Fruit fly (Drosophila melanogaster) whole organism, prepupa: ENCODE results near the gene Alp13.

Experiments used
- CG10631 ChIP-seq: fragments of 200-800 bp; sonication (Bioruptor generic); optimal IDR thresholded peaks from 2 replicates; lab custom pipeline; 2016; ENCODE audit warnings: missing biosample characterization, missing genetic modification characterization
- CG10669 ChIP-seq: fragments of 200-800 bp; sonication (Bioruptor generic); optimal IDR thresholded peaks from 3 replicates; lab custom pipeline; 2018; ENCODE audit warnings: missing biosample characterization, mild to moderate bottlenecking, missing genetic modification characterization, moderate library complexity
- CG11294 ChIP-seq: fragments of 200-800 bp; sonication (Bioruptor generic); IDR thresholded peaks from 2 replicates; pipeline ENCODE4 v1.3.6; 2022; ENCODE audit warnings: missing biosample characterization, missing genetic modification characterization
- CG11762 ChIP-seq: fragments of 200-800 bp; sonication (Bioruptor generic); optimal IDR thresholded peaks from 3 replicates; lab custom pipeline; 2016; ENCODE audit warnings: missing biosample characterization, missing genetic modification characterization; ENCODE audit not compliant: insufficient read depth
- CG11902 ChIP-seq: fragments of 200-800 bp; sonication (Bioruptor generic); optimal IDR thresholded peaks from 3 replicates; lab custom pipeline; 2016; ENCODE audit warnings: missing biosample characterization, missing genetic modification characterization
- CG1621 ChIP-seq: fragments of 200-800 bp; sonication (Bioruptor generic); optimal IDR thresholded peaks from 3 replicates; lab custom pipeline; 2018; ENCODE audit warnings: missing biosample characterization, mild to moderate bottlenecking, missing genetic modification characterization
- CG16779 ChIP-seq: fragments of 200-800 bp; sonication (Bioruptor generic); optimal IDR thresholded peaks from 3 replicates; lab custom pipeline; 2017; ENCODE audit warnings: missing biosample characterization, mild to moderate bottlenecking, missing genetic modification characterization
- CG3032 ChIP-seq: fragments of 200-800 bp; optimal IDR thresholded peaks from 2 replicates; lab custom pipeline; 2019; ENCODE audit warnings: missing biosample characterization, mild to moderate bottlenecking, missing genetic modification characterization, moderate library complexity
- CG31627 ChIP-seq: fragments of 200-800 bp; sonication (Bioruptor generic); optimal IDR thresholded peaks from 3 replicates; lab custom pipeline; 2016; ENCODE audit warnings: missing biosample characterization, missing genetic modification characterization
- CG32006 ChIP-seq: fragments of 200-800 bp; sonication (Bioruptor generic); optimal IDR thresholded peaks from 3 replicates; lab custom pipeline; 2017; ENCODE audit warnings: missing biosample characterization, mild to moderate bottlenecking, missing genetic modification characterization
- CG34406 ChIP-seq: fragments of 200-800 bp; sonication (Bioruptor generic); optimal IDR thresholded peaks from 3 replicates; lab custom pipeline; 2016; ENCODE audit warnings: missing biosample characterization, missing genetic modification characterization
- CG3919 ChIP-seq: fragments of 200-800 bp; sonication (Bioruptor generic); optimal IDR thresholded peaks from 3 replicates; lab custom pipeline; 2016; ENCODE audit warnings: missing biosample characterization, missing genetic modification characterization
- CG4318 ChIP-seq: fragments of 200-800 bp; sonication (Bioruptor generic); optimal IDR thresholded peaks from 3 replicates; lab custom pipeline; 2017; ENCODE audit warnings: missing biosample characterization, mild to moderate bottlenecking, missing genetic modification characterization
- CG6163 ChIP-seq: fragments of 200-800 bp; sonication (Bioruptor generic); IDR thresholded peaks from 3 replicates; pipeline ENCODE4 v1.3.6; 2022; ENCODE audit warnings: missing biosample characterization, missing genetic modification characterization
- CG6792 ChIP-seq: fragments of 200-800 bp; sonication (Bioruptor generic); optimal IDR thresholded peaks from 3 replicates; lab custom pipeline; 2016; ENCODE audit warnings: missing biosample characterization, missing genetic modification characterization
- CG6808 ChIP-seq: fragments of 200-800 bp; sonication (Bioruptor generic); optimal IDR thresholded peaks from 3 replicates; lab custom pipeline; 2017; ENCODE audit warnings: missing biosample characterization, missing genetic modification characterization, mild to moderate bottlenecking, moderate library complexity, missing genetic modification reagents
- CG6854 ChIP-seq: fragments of 200-800 bp; sonication (Bioruptor generic); optimal IDR thresholded peaks from 2 replicates; lab custom pipeline; 2017; ENCODE audit warnings: missing biosample characterization, mild to moderate bottlenecking, missing genetic modification characterization
- CG7368 ChIP-seq: fragments of 200-800 bp; sonication (Bioruptor generic); optimal IDR thresholded peaks from 3 replicates; lab custom pipeline; 2016; ENCODE audit warnings: missing biosample characterization, missing genetic modification characterization
- CG8119 ChIP-seq: fragments of 200-800 bp; sonication (Bioruptor generic); IDR thresholded peaks from 3 replicates; pipeline ENCODE4 v1.3.6; 2022; ENCODE audit warnings: missing biosample characterization, missing genetic modification characterization
- CG8319 ChIP-seq: fragments of 200-800 bp; sonication (Bioruptor generic); optimal IDR thresholded peaks from 3 replicates; lab custom pipeline; 2016; ENCODE audit warnings: missing biosample characterization, missing genetic modification characterization
- CG9139 ChIP-seq: fragments of 200-800 bp; sonication (Bioruptor generic); optimal IDR thresholded peaks from 3 replicates; lab custom pipeline; 2017; ENCODE audit warnings: missing biosample characterization, mild to moderate bottlenecking, missing genetic modification characterization
- Eip75B ChIP-seq: fragments of 200-800 bp; sonication (Bioruptor generic); optimal IDR thresholded peaks from 3 replicates; lab custom pipeline; 2016; ENCODE audit warnings: missing biosample characterization, missing genetic modification characterization
- Eip78C ChIP-seq: fragments of 200-800 bp; sonication (Bioruptor generic); peaks from one replicate; lab custom pipeline; 2016; ENCODE audit warnings: missing biosample characterization, missing genetic modification characterization
- Eip93F ChIP-seq: fragments of 200-800 bp; sonication (Bioruptor generic); optimal IDR thresholded peaks from 2 replicates; lab custom pipeline; 2016; ENCODE audit warnings: missing biosample characterization, mild to moderate bottlenecking, missing genetic modification characterization
- Ets21C ChIP-seq: fragments of 200-800 bp; sonication (Bioruptor generic); optimal IDR thresholded peaks from 3 replicates; lab custom pipeline; 2016; ENCODE audit warnings: missing biosample characterization, missing genetic modification characterization
- Hr38 ChIP-seq: sonication (Bioruptor generic); optimal IDR thresholded peaks from 2 replicates; lab custom pipeline; 2016; ENCODE audit warnings: missing biosample characterization, missing genetic modification characterization
- Hr4 ChIP-seq: fragments of 200-800 bp; sonication (Bioruptor generic); optimal IDR thresholded peaks from 3 replicates; lab custom pipeline; 2016; ENCODE audit warnings: missing biosample characterization, missing genetic modification characterization
- Lpt ChIP-seq: fragments of 200-800 bp; sonication (Bioruptor generic); optimal IDR thresholded peaks from 3 replicates; lab custom pipeline; 2016; ENCODE audit warnings: missing biosample characterization, missing genetic modification characterization
- Smox ChIP-seq: fragments of 200-800 bp; sonication (Bioruptor generic); optimal IDR thresholded peaks from 3 replicates; lab custom pipeline; 2016; ENCODE audit warnings: missing biosample characterization, missing genetic modification characterization
- Sox14 ChIP-seq: fragments of 200-800 bp; sonication (Bioruptor generic); optimal IDR thresholded peaks from 3 replicates; lab custom pipeline; 2016; ENCODE audit warnings: missing biosample characterization, missing genetic modification characterization
- achi ChIP-seq: fragments of 200-800 bp; sonication (Bioruptor generic); optimal IDR thresholded peaks from 3 replicates; lab custom pipeline; 2016; ENCODE audit warnings: missing biosample characterization, missing genetic modification characterization
- cyc ChIP-seq: fragments of 200-800 bp; sonication (Bioruptor generic); optimal IDR thresholded peaks from 3 replicates; lab custom pipeline; 2016; ENCODE audit warnings: missing biosample characterization, missing genetic modification characterization
- dac ChIP-seq: fragments of 200-800 bp; sonication (Bioruptor generic); optimal IDR thresholded peaks from 2 replicates; lab custom pipeline; 2017; ENCODE audit warnings: missing biosample characterization, mild to moderate bottlenecking, missing genetic modification characterization
- dsx ChIP-seq: fragments of 200-800 bp; optimal IDR thresholded peaks from 3 replicates; lab custom pipeline; 2019; ENCODE audit warnings: missing biosample characterization, mild to moderate bottlenecking, missing genetic modification characterization, moderate library complexity; ENCODE audit not compliant: poor library complexity, severe bottlenecking
- esn ChIP-seq: fragments of 200-800 bp; sonication (Bioruptor generic); optimal IDR thresholded peaks from 2 replicates; lab custom pipeline; 2016; ENCODE audit warnings: missing biosample characterization, mild to moderate bottlenecking, missing genetic modification characterization, moderate library complexity
- fd85E ChIP-seq: fragments of 200-800 bp; sonication (Bioruptor generic); optimal IDR thresholded peaks from 3 replicates; lab custom pipeline; 2016; ENCODE audit warnings: missing biosample characterization, missing genetic modification characterization
- fkh ChIP-seq: fragments of 200-800 bp; sonication (Bioruptor generic); optimal IDR thresholded peaks from 3 replicates; lab custom pipeline; 2017; ENCODE audit warnings: missing biosample characterization, mild to moderate bottlenecking, missing genetic modification characterization, moderate library complexity
- lz ChIP-seq: fragments of 200-800 bp; sonication (Bioruptor generic); optimal IDR thresholded peaks from 3 replicates; lab custom pipeline; 2016; ENCODE audit warnings: missing biosample characterization, missing genetic modification characterization
- net ChIP-seq: fragments of 200-800 bp; sonication (Bioruptor generic); optimal IDR thresholded peaks from 3 replicates; lab custom pipeline; 2016; ENCODE audit warnings: missing biosample characterization, missing genetic modification characterization
- pdm3 ChIP-seq: fragments of 200-800 bp; sonication (Bioruptor generic); optimal IDR thresholded peaks from 3 replicates; lab custom pipeline; 2016; ENCODE audit warnings: missing biosample characterization, missing genetic modification characterization
- topi ChIP-seq: fragments of 200-800 bp; sonication (Bioruptor generic); optimal IDR thresholded peaks from 3 replicates; lab custom pipeline; 2016; ENCODE audit warnings: missing biosample characterization, missing genetic modification characterization
- vri ChIP-seq: fragments of 200-800 bp; sonication (Bioruptor generic); optimal IDR thresholded peaks from 3 replicates; lab custom pipeline; 2016; ENCODE audit warnings: missing biosample characterization, mild to moderate bottlenecking, missing genetic modification characterization

Gene Alp13

dm6 chr3R:10062324-10062723 lies 12.8 kb downstream of the Alp13 start, which contains the start of gene CG33630:
CG33630 (plus strand) TSS chr3R:10062624.
- TF ChIP-seq CG6163 (no peak), CG1621 (tag; lab: Kevin White, UChicago) (no peak), Eip93F (GFP tag; lab: Kevin White, UChicago) (no peak), CG31627 (GFP tag; lab: Kevin White, UChicago) (no peak), CG34406 (GFP tag; lab: Kevin White, UChicago) (no peak), CG8119 (GFP tag; lab: Robert Waterston, UW) (no peak), CG32006 (GFP tag; lab: Kevin White, UChicago) (no peak), CG11902 (GFP tag; lab: Kevin White, UChicago) (no peak), CG9139 (GFP tag; lab: Kevin White, UChicago) (no peak), lz (GFP tag; lab: Kevin White, UChicago) (no peak), CG7368 (GFP tag; lab: Kevin White, UChicago) (no peak), CG11294 (GFP tag; lab: Robert Waterston, UW) (no peak), pdm3 (GFP tag; lab: Kevin White, UChicago) (no peak), Hr4 (GFP tag; lab: Kevin White, UChicago) (no peak), dac (GFP tag; lab: Kevin White, UChicago) (no peak), CG6792 (GFP tag; lab: Kevin White, UChicago) (no peak)

- TF ChIP-seq CG16779 (tag; lab: Kevin White, UChicago) (no peak), achi (no peak), Sox14 (GFP tag; lab: Kevin White, UChicago) (no peak), Ets21C (GFP tag; lab: Kevin White, UChicago) (no peak), fd85E (GFP tag; lab: Kevin White, UChicago) (no peak), Hr38 (GFP tag; lab: Kevin White, UChicago) (no peak), vri (no peak), CG3032 (no peak), Smox (GFP tag; lab: Kevin White, UChicago) (no peak), topi (GFP tag; lab: Kevin White, UChicago) (no peak), CG10669 (GFP tag; lab: Kevin White, UChicago) (no peak), dsx (GFP tag; lab: Kevin White, UChicago) (no peak), cyc (no peak), fkh (no peak), CG6808 (no peak), Eip78C (no peak), pdm3 (GFP tag; lab: Kevin White, UChicago) (no peak), Eip75B (no peak), CG3919 (GFP tag; lab: Kevin White, UChicago) (no peak)
These were observed 15.2 kb downstream of the Alp13 start, which contains the start of gene Npc2c for dm6 chr3R:10059952-10060351. Npc2c (plus strand) TSS chr3R:10060252.

dm6 chr3R:10059358-10059757 lies 15.8 kb downstream of the Alp13 start:
- TF ChIP-seq CG8319: no peak
- no peak for TF ChIP-seq CG16779 (tag; lab: Kevin White, UChicago)
- no peak for TF ChIP-seq CG11902 (GFP tag; lab: Kevin White, UChicago)
- no peak for TF ChIP-seq esn (GFP tag; lab: Kevin White, UChicago)
- peak; percentile 27 for TF ChIP-seq vri

dm6 chr3R:10056647-10057046 lies 18.5 kb downstream of the Alp13 start:
- TF ChIP-seq pdm3 (GFP tag; lab: Kevin White, UChicago) (no peak), achi (no peak), Smox (GFP tag; lab: Kevin White, UChicago) (no peak), Lpt (GFP tag; lab: Kevin White, UChicago) (no peak), Sox14 (GFP tag; lab: Kevin White, UChicago) (no peak), CG11294 (GFP tag; lab: Robert Waterston, UW) (no peak), CG34406 (GFP tag; lab: Kevin White, UChicago) (no peak), CG9139 (GFP tag; lab: Kevin White, UChicago) (no peak), CG10669 (GFP tag; lab: Kevin White, UChicago) (no peak), CG3919 (GFP tag; lab: Kevin White, UChicago) (no peak), CG4318 (GFP tag; lab: Kevin White, UChicago) (no peak), CG11762 (GFP tag; lab: Kevin White, UChicago) (no peak), esn (GFP tag; lab: Kevin White, UChicago) (no peak), CG10631 (no peak), Hr4 (GFP tag; lab: Kevin White, UChicago) (no peak), net (GFP tag; lab: Kevin White, UChicago) (no peak), CG6854 (GFP tag; lab: Kevin White, UChicago) (no peak)
